Worm (Caenorhabditis elegans): ENCODE measurements around the gene cyp-13A8.

Gene cyp-13A8

DNA sequence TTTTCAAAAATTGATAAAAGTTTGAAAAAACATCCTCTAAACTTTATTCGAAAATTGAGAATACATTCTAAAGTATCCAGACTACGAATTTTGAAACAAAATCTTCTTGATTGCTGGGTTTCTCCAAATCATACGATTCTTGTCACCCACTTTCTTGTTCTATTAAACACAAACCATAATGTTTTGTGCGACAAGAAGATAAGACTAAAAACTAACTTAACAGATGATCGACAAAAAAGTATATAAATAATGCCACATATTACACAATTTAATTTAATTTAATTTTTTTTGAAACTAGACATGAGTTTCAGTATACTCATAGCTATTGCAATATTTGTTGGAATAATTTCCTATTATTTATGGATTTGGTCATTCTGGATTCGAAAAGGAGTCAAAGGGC lies 4.0 kb downstream of the cyp-13A8 start, which contains the start of gene cyp-13A7:
TSS of gene cyp-13A7 (plus strand) at position 301 of the 400 bp plus-strand sequence.
- TF ChIP-seq lin-54 (GFP tag; optimal IDR thresholded peaks at IDR 0.05) (no peak), athp-1 (tag; optimal IDR thresholded peaks at IDR 0.05) (no peak), ceh-79 (tag; optimal IDR thresholded peaks at IDR 0.05) (no peak), Y56A3A.18 (GFP tag; IDR thresholded peaks at IDR 0.05) (no peak)

DNA sequence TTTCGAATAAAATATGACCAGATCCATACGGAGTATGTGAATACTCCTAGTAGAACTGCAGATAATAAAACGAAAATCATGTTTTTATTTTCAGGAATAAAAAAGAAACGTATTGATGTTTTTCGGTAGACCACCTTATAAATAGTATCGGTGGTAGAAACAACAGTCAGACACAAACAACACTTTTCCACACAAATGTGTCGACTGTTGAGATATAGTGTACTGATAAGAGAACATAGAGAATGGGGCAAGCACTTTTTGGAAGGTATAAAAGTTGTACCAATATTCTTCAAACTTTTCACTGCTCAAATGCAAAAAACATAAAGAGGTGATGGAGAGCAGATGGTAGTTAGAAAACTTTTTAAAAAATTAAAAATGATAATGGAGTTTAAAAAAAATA lies 4.7 kb downstream of the cyp-13A8 start, which contains the start of gene cyp-13A6:
TSS of gene cyp-13A6 (minus strand) at position 180 of the 400 bp plus-strand sequence.
- TF ChIP-seq ceh-27 (GFP tag; optimal IDR thresholded peaks at IDR 0.05) (no peak), F23B12.7 (tag; optimal IDR thresholded peaks at IDR 0.05; ENCODE audit: insufficient read depth) (no peak), nhr-80 (tag; optimal IDR thresholded peaks at IDR 0.05) (peak; percentile 43), F10E7.11 (tag; optimal IDR thresholded peaks at IDR 0.05) (no peak), mel-28 (tag; optimal IDR thresholded peaks at IDR 0.05; ENCODE audit: borderline replicate concordance) (no peak)

DNA sequence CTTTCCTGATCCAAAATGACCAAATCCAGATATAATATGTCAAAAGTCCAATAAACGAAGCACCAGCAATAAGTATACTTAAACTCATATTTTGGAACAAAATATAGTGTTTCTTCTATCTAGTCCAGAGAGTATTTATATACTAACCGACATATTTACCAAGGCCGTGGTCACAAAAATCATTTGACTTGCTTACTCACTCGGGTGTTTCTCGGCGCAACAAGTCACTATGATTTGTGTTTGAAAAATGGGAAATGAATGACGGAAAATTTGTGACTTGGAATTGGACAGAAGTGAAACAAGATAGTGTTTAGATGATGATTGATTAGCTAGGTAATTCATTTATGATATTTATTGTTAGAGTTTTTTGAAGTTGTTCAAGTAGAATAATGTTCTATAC lies 7.1 kb downstream of the cyp-13A8 start, which contains the start of gene cyp-13A5:
TSS of gene cyp-13A5 (minus strand) at position 112 of the 400 bp plus-strand sequence.
- TF ChIP-seq nhr-80 (tag; optimal IDR thresholded peaks at IDR 0.05) (peak; percentile 85), nhr-90 (tag; optimal IDR thresholded peaks at IDR 0.05) (no peak), Y95B8A.8 (GFP tag; IDR thresholded peaks at IDR 0.05) (no peak), F57A8.1 (GFP tag; optimal IDR thresholded peaks at IDR 0.05) (no peak), cebp-1 (GFP tag; IDR thresholded peaks at IDR 0.05) (no peak), cebp-1 (tag; optimal IDR thresholded peaks at IDR 0.05) (peak; percentile 19), him-1 (tag; optimal IDR thresholded peaks at IDR 0.05) (no peak), lin-54 (GFP tag; optimal IDR thresholded peaks at IDR 0.05) (no peak), ztf-18 (tag; optimal IDR thresholded peaks at IDR 0.05) (no peak), madf-10 (tag; optimal IDR thresholded peaks at IDR 0.05) (no peak), aptf-3 (GFP tag; IDR thresholded peaks at IDR 0.05) (no peak)

DNA sequence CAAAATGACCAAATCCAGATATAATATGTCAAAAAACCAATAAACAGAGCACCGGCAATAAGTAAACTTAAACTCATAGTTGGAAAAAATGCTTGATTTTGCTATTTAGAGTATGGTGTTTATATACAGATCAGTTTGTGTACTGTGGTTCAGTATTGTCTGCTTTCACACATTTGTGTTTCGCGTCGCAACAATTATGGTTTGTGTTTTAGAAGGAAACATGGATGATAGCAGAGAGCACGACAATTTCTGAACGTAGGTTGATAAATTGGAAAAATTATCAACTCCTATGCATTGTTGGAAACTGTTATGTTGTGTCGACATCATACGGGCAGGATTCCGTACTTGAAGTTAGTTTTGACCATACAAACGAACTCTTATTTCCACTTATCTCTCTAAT lies 9.7 kb downstream of the cyp-13A8 start, which contains the start of gene cyp-13A4:
TSS of gene cyp-13A4 (minus strand) at position 77 of the 400 bp plus-strand sequence.
- TF ChIP-seq nhr-80 (tag; optimal IDR thresholded peaks at IDR 0.05) (peak; percentile 80), lsl-1 (GFP tag; optimal IDR thresholded peaks at IDR 0.05) (no peak)

DNA sequence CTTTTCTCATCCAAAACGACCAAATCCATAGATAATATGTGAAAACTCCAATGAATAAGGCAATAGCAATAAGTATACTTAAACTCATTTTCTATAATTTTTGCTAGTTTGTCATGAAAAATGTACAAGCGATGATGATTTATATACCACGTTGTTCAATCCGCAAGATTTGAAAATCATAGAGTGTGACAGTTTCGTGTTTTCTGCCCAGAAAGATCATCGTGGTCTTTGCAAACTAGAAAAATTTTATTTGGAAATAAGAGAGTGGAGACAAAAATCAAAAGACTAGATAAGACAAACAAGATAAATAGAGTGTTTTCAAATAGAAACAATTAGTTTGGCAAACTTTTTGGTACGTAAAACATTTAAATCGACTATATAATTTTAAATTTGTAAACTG lies 14.2 kb downstream of the cyp-13A8 start, which contains the start of gene cyp-13A3:
TSS of gene cyp-13A3 (minus strand) at position 101 of the 400 bp plus-strand sequence.
- TF ChIP-seq lir-1 (GFP tag; conservative IDR thresholded peaks at IDR 0.05) (no peak), B0336.3 (GFP tag; IDR thresholded peaks at IDR 0.05) (no peak)

DNA sequence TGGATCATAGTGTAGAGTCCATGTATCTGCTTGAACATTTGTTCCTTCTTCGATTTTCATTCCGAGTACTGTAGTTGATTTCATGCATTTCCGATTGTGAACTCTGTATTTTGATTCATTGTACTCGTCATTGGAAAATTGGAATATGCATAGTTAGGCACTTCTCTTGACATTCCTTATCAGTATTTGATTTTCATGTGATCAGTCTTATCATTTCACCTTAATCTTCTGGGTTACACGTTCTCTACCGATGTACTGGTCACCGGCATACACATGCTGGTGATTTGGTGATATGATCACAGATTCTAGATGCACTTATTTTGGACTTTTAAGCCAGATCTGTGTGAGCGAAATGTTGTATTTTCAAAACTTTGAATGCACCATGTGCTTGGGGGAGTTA lies 16.2 kb downstream of the cyp-13A8 start:
- TF ChIP-seq attf-5 (GFP tag; optimal IDR thresholded peaks at IDR 0.05) (no peak), ets-4 (GFP tag; optimal IDR thresholded peaks at IDR 0.05) (peak; percentile 53), atf-7 (tag; optimal IDR thresholded peaks at IDR 0.05) (peak; percentile 66), nhr-80 (tag; optimal IDR thresholded peaks at IDR 0.05) (peak; percentile 90), ztf-22 (GFP tag; optimal IDR thresholded peaks at IDR 0.05) (peak; percentile 38), Y56A3A.18 (GFP tag; IDR thresholded peaks at IDR 0.05) (no peak), Y67H2A.10 (GFP tag; conservative IDR thresholded peaks at IDR 0.05) (no peak), mel-28 (tag; optimal IDR thresholded peaks at IDR 0.05; ENCODE audit: borderline replicate concordance) (no peak), B0261.1 (tag; optimal IDR thresholded peaks at IDR 0.05) (no peak), cebp-1 (GFP tag; IDR thresholded peaks at IDR 0.05) (peak; percentile 7; the same call in 1 of the 2 replicates), cebp-1 (tag; optimal IDR thresholded peaks at IDR 0.05) (no peak), lin-54 (GFP tag; optimal IDR thresholded peaks at IDR 0.05) (no peak), F23B12.7 (tag; optimal IDR thresholded peaks at IDR 0.05; ENCODE audit: insufficient read depth) (no peak), F33H1.4 (GFP tag; IDR thresholded peaks at IDR 0.05) (no peak)

All from whole organism, young adult.